Fruit fly (Drosophila melanogaster): Measurements from ENCODE around the gene CG5334.

DNA sequence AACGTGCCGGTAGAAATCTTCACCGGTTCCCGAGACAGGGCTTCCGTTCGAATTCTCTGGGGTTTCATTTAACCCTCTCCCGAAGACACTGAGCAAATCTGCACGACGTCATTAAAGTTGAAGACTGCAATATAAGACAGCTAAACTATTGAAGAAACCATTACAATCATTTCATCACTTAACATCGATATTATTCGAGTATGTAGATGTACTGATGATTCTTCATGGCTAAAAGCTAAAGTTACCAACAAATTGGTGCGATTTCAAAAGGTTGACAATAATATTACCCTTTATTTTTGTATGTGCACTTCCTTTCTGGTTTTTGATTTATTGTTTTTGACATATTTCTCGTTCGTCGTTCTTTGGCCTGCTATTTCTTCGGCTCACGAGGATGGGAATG is 24.7 kb upstream of the CG5334 start:
- TF ChIP-seq spab (GFP tag; optimal IDR thresholded peaks at IDR 0.05) (peak; percentile 21), CG15336 (GFP tag; IDR thresholded peaks at IDR 0.05) (no peak), acj6 (GFP tag; optimal IDR thresholded peaks at IDR 0.05) (peak; percentile 55), CG11902 (GFP tag; optimal IDR thresholded peaks at IDR 0.05) (peak; percentile 52), svp (GFP tag) (peak; percentile 88), CG34406 (GFP tag; optimal IDR thresholded peaks at IDR 0.05) (peak; percentile 37), Ets21C (GFP tag; optimal IDR thresholded peaks at IDR 0.05) (peak; percentile 65)
